Worm (Caenorhabditis elegans) whole organism, L4 larva: ENCODE data around the gene rpl-37.

Experiments
- dpl-1 ChIP-seq: fragments of 150-350 bp; optimal IDR thresholded peaks from 2 replicates; lab custom pipeline; 2014; ENCODE audit warnings: missing biosample characterization, missing genetic modification reagents, missing genetic modification characterization
- lir-3 ChIP-seq: sonication (generic microtip); optimal IDR thresholded peaks from 2 replicates; lab custom pipeline; 2016; ENCODE audit warnings: mild to moderate bottlenecking, missing genetic modification characterization, missing compliant biosample characterization
- lsy-2 ChIP-seq, 2 experiments: fragments of 150-350 bp in 1 of 2; sonication (generic microtip) in 1 of 2; optimal IDR thresholded peaks; 2 replicates each; lab custom pipeline; 2014 to 2017; ENCODE audit warnings: missing biosample characterization in 2 of 2, missing genetic modification characterization in 2 of 2
- mdl-1 ChIP-seq, 2 experiments: fragments of 150-350 bp in 1 of 2; sonication (generic microtip) in 1 of 2; optimal IDR thresholded peaks; 2 replicates each; lab custom pipeline; 2014 to 2017; ENCODE audit warnings: missing biosample characterization in 2 of 2, missing genetic modification characterization in 2 of 2
- snpc-1.2 ChIP-seq: fragments of 200-800 bp; sonication (Bioruptor generic); IDR thresholded peaks from 2 replicates; pipeline ENCODE4 v1.3.6; 2022; ENCODE audit warnings: missing genetic modification reagents, missing genetic modification characterization, missing compliant biosample characterization
- vab-7 ChIP-seq: fragments of 200-800 bp; sonication (Bioruptor generic); IDR thresholded peaks from 2 replicates; pipeline ENCODE4 v1.3.6; 2022; ENCODE audit warnings: missing genetic modification reagents, missing genetic modification characterization, missing compliant biosample characterization

ce11 chrIII:3546323-3546722, 17.9 kb downstream of the rpl-37 start, which contains the start of gene C54C6.7:
- no peak for TF ChIP-seq lir-3
- TF ChIP-seq lsy-2 (tag; optimal IDR thresholded peaks at IDR 0.05; lab: Kevin White, UChicago) = no peak
- no peak for TF ChIP-seq dpl-1 (GFP tag; lab: Kevin White, UChicago)
- TF ChIP-seq snpc-1.2 (GFP tag; lab: Robert Waterston, UW) = no peak
- TF ChIP-seq mdl-1 (tag; optimal IDR thresholded peaks at IDR 0.05; lab: Kevin White, UChicago) = no peak
- no peak for TF ChIP-seq vab-7
